Fruit fly (Drosophila melanogaster): ENCODE data around the gene Pfdn1.
A peak's percentile ranks its signal among the peaks of the same experiment; 100 is the strongest.

Pfdn1 gene

dm6 chr2L:6068544-6069251, at the start of gene Pfdn1, which contains the start of gene CG9150 (continued):
- TF ChIP-seq CG15073 (GFP tag; optimal IDR thresholded peaks at IDR 0.05) (no peak), CG8290 (GFP tag; optimal IDR thresholded peaks at IDR 0.05) (no peak), CG8290 (tag; optimal IDR thresholded peaks at IDR 0.05) (no peak), cg (GFP tag; optimal IDR thresholded peaks at IDR 0.05) (no peak), sob (GFP tag; IDR thresholded peaks at IDR 0.05) (peak; percentile 10; the same call in 1 of the 2 replicates), emc (GFP tag; optimal IDR thresholded peaks at IDR 0.05) (no peak), Oaz (GFP tag; IDR thresholded peaks at IDR 0.05) (no peak), ATbp (GFP tag; optimal IDR thresholded peaks at IDR 0.05) (no peak), CG17912 (GFP tag; optimal IDR thresholded peaks at IDR 0.05) (no peak), CG18011 (GFP tag; optimal IDR thresholded peaks at IDR 0.05) (no peak), CG9797 (GFP tag; optimal IDR thresholded peaks at IDR 0.05) (peak; percentile 12), trh (GFP tag; optimal IDR thresholded peaks at IDR 0.05) (no peak), CG16813 (GFP tag; IDR thresholded peaks at IDR 0.05; ENCODE audit: partially characterized antibody) (peak; percentile 87), jumu (GFP tag; optimal IDR thresholded peaks at IDR 0.05) (no peak), Dll (GFP tag; IDR thresholded peaks at IDR 0.05; ENCODE audit: partially characterized antibody) (peak; percentile 89), tap (tag; optimal IDR thresholded peaks at IDR 0.05) (no peak), corto (GFP tag; optimal IDR thresholded peaks at IDR 0.05) (no peak), CG14050 (GFP tag; IDR thresholded peaks at IDR 0.05) (no peak), CG9817 (tag; optimal IDR thresholded peaks at IDR 0.05) (no peak), sens-2 (GFP tag; IDR thresholded peaks at IDR 0.05) (no peak), stc (GFP tag; IDR thresholded peaks at IDR 0.05) (no peak), Dek (tag; optimal IDR thresholded peaks at IDR 0.05) (no peak), slbo (GFP tag; IDR thresholded peaks at IDR 0.05) (no peak), CG34224 (GFP tag; IDR thresholded peaks at IDR 0.05; ENCODE audit: partially characterized antibody) (peak; percentile 96), chn (GFP tag; optimal IDR thresholded peaks at IDR 0.05) (no peak), D (optimal IDR thresholded peaks at IDR 0.05) (no peak), D (GFP tag; optimal IDR thresholded peaks at IDR 0.05) (no peak), Dad (GFP tag; optimal IDR thresholded peaks at IDR 0.05) (no peak), eyg (GFP tag; optimal IDR thresholded peaks at IDR 0.05) (no peak), gem (tag; optimal IDR thresholded peaks at IDR 0.05) (no peak), Taf1 (GFP tag; IDR thresholded peaks at IDR 0.05) (no peak), sens (GFP tag) (peak; percentile 71), tx (GFP tag; optimal IDR thresholded peaks at IDR 0.05) (peak; percentile 34), otp (GFP tag; IDR thresholded peaks at IDR 0.05) (no peak), CG4360 (GFP tag; IDR thresholded peaks at IDR 0.05) (no peak), pan (optimal IDR thresholded peaks at IDR 0.05) (no peak), pan (GFP tag; optimal IDR thresholded peaks at IDR 0.05 in 1 of 2, IDR thresholded peaks at IDR 0.05 in 1 of 2) (no peak), CG3838 (GFP tag; optimal IDR thresholded peaks at IDR 0.05) (no peak), CG30431 (GFP tag; optimal IDR thresholded peaks at IDR 0.05) (no peak), CG18764 (GFP tag; optimal IDR thresholded peaks at IDR 0.05) (no peak), CG15696 (tag; optimal IDR thresholded peaks at IDR 0.05) (no peak), tgo (GFP tag; IDR thresholded peaks at IDR 0.05) (no peak), CG10543 (GFP tag; optimal IDR thresholded peaks at IDR 0.05) (no peak), CG13287 (GFP tag; IDR thresholded peaks at IDR 0.05; ENCODE audit: partially characterized antibody) (peak; percentile 93), CG2889 (GFP tag; IDR thresholded peaks at IDR 0.05) (no peak), Hmr (GFP tag; optimal IDR thresholded peaks at IDR 0.05) (no peak), ap (GFP tag; IDR thresholded peaks at IDR 0.05) (no peak), CG4424 (GFP tag; optimal IDR thresholded peaks at IDR 0.05) (no peak), cas (GFP tag; IDR thresholded peaks at IDR 0.05) (no peak), Awh (GFP tag; IDR thresholded peaks at IDR 0.05) (no peak), CG31388 (GFP tag; optimal IDR thresholded peaks at IDR 0.05) (no peak), Trl (optimal IDR thresholded peaks at IDR 0.05) (no peak), Trl (GFP tag; optimal IDR thresholded peaks at IDR 0.05) (no peak)

Measured in whole organism, embryonic.